Fruit fly (Drosophila melanogaster): ENCODE measurements around the gene CG1812.
A peak's percentile ranks its signal among the peaks of the same experiment; 100 is the strongest.

The CG1812 gene

dm6 chrX:20502776-20503503 lies 8.4 kb upstream of the CG1812 start (continued):
- TF ChIP-seq Oli (tag; optimal IDR thresholded peaks at IDR 0.05): peak; percentile 40
- no peak for TF ChIP-seq danr (GFP tag; IDR thresholded peaks at IDR 0.05)
- TF ChIP-seq Rx (GFP tag; IDR thresholded peaks at IDR 0.05): no peak
- TF ChIP-seq CG2120 (GFP tag; optimal IDR thresholded peaks at IDR 0.05): peak; percentile 67
- no peak for TF ChIP-seq tll (GFP tag; optimal IDR thresholded peaks at IDR 0.05)
- TF ChIP-seq Opbp (GFP tag; IDR thresholded peaks at IDR 0.05; ENCODE audit: partially characterized antibody): no peak
- no peak for TF ChIP-seq Fer2 (tag; optimal IDR thresholded peaks at IDR 0.05)
- no peak for TF ChIP-seq nau (GFP tag; optimal IDR thresholded peaks at IDR 0.05)
- no peak for TF ChIP-seq CG17912 (GFP tag; optimal IDR thresholded peaks at IDR 0.05)
- TF ChIP-seq NFAT (GFP tag; IDR thresholded peaks at IDR 0.05): no peak
- TF ChIP-seq ap (GFP tag; IDR thresholded peaks at IDR 0.05): no peak
- peak; percentile 38 for TF ChIP-seq CG13296 (GFP tag; optimal IDR thresholded peaks at IDR 0.05)
- TF ChIP-seq bigmax (GFP tag; optimal IDR thresholded peaks at IDR 0.05): no peak
- TF ChIP-seq CG14441 (GFP tag; IDR thresholded peaks at IDR 0.05): peak; percentile 35; the same call in 1 of the 2 replicates
- TF ChIP-seq Nf-YA (GFP tag; IDR thresholded peaks at IDR 0.05): no peak
- no peak for TF ChIP-seq Bgb (GFP tag; IDR thresholded peaks at IDR 0.05; ENCODE audit: partially characterized antibody)
- no peak for TF ChIP-seq CkIIα-i1 (GFP tag; IDR thresholded peaks at IDR 0.05)
- TF ChIP-seq CG4282 (GFP tag; optimal IDR thresholded peaks at IDR 0.05): no peak
- no peak for TF ChIP-seq sna (GFP tag; IDR thresholded peaks at IDR 0.05; ENCODE audit: partially characterized antibody)
- no peak for TF ChIP-seq HLHmδ (GFP tag; optimal IDR thresholded peaks at IDR 0.05)
- no peak for TF ChIP-seq CG4617 (GFP tag; optimal IDR thresholded peaks at IDR 0.05; ENCODE audit: borderline replicate concordance)
- TF ChIP-seq pnt (GFP tag; optimal IDR thresholded peaks at IDR 0.05): no peak
- peak; percentile 19 for TF ChIP-seq D19B (GFP tag; optimal IDR thresholded peaks at IDR 0.05)
- TF ChIP-seq tgo (GFP tag; IDR thresholded peaks at IDR 0.05): peak; percentile 28; the same call in 1 of the 3 replicates
- no peak for TF ChIP-seq CG10959 (GFP tag; IDR thresholded peaks at IDR 0.05)
- TF ChIP-seq CG7987 (GFP tag; optimal IDR thresholded peaks at IDR 0.05): no peak
- no peak for TF ChIP-seq CG13624 (GFP tag; optimal IDR thresholded peaks at IDR 0.05)
- TF ChIP-seq CG43689 (GFP tag; IDR thresholded peaks at IDR 0.05): no peak
- TF ChIP-seq Vsx1 (GFP tag; optimal IDR thresholded peaks at IDR 0.05): peak; percentile 31
- TF ChIP-seq ems (GFP tag; optimal IDR thresholded peaks at IDR 0.05): no peak
- no peak for TF ChIP-seq CG16863 (GFP tag; optimal IDR thresholded peaks at IDR 0.05)
- TF ChIP-seq CG7786 (GFP tag; optimal IDR thresholded peaks at IDR 0.05): no peak
- peak; percentile 60; the same call in 2 of the 3 replicates for TF ChIP-seq CG17361 (GFP tag; IDR thresholded peaks at IDR 0.05)
- no peak for TF ChIP-seq toy (GFP tag; IDR thresholded peaks at IDR 0.05)
- no peak for TF ChIP-seq fd64A (GFP tag; optimal IDR thresholded peaks at IDR 0.05)
- no peak for TF ChIP-seq CG15073 (GFP tag; optimal IDR thresholded peaks at IDR 0.05)
- no peak for TF ChIP-seq maf-S (GFP tag; optimal IDR thresholded peaks at IDR 0.05)
- no peak for TF ChIP-seq sd (tag; optimal IDR thresholded peaks at IDR 0.05)
- TF ChIP-seq Dp (GFP tag; optimal IDR thresholded peaks at IDR 0.05): no peak
- no peak for TF ChIP-seq Six4 (GFP tag; optimal IDR thresholded peaks at IDR 0.05)
- TF ChIP-seq CG30431 (GFP tag; optimal IDR thresholded peaks at IDR 0.05): no peak
- no peak for TF ChIP-seq sim (GFP tag; IDR thresholded peaks at IDR 0.05)
- peak; percentile 38 for TF ChIP-seq Sox100B (GFP tag; optimal IDR thresholded peaks at IDR 0.05)
- no peak for TF ChIP-seq Atf3 (GFP tag; optimal IDR thresholded peaks at IDR 0.05)
- no peak for TF ChIP-seq CG11723 (GFP tag; optimal IDR thresholded peaks at IDR 0.05)
- TF ChIP-seq fd96Cb (tag; optimal IDR thresholded peaks at IDR 0.05): peak; percentile 34
- TF ChIP-seq CG3163 (GFP tag; optimal IDR thresholded peaks at IDR 0.05): no peak
- no peak for TF ChIP-seq CG2889 (GFP tag; IDR thresholded peaks at IDR 0.05)
- TF ChIP-seq bbx (GFP tag; IDR thresholded peaks at IDR 0.05; ENCODE audit: partially characterized antibody): no peak
- no peak for TF ChIP-seq crc (GFP tag; optimal IDR thresholded peaks at IDR 0.05)
